Fruit fly (Drosophila melanogaster) whole organism, embryonic: ENCODE data around the gene GstD5.

ENCODE experiments used
- CG10979 ChIP-seq: fragments of 200-800 bp; sonication (Bioruptor generic); optimal IDR thresholded peaks from 2 replicates; lab custom pipeline; 2018; ENCODE audit warnings: missing biosample characterization, mild to moderate bottlenecking, missing genetic modification characterization, moderate library complexity
- CG11247 ChIP-seq: fragments of 200-800 bp; sonication (Bioruptor generic); IDR thresholded peaks from 2 replicates; pipeline ENCODE4 v1.3.6; 2022; ENCODE audit warnings: missing biosample characterization, missing genetic modification characterization
- CG12942 ChIP-seq: fragments of 200-800 bp; sonication (Bioruptor generic); optimal IDR thresholded peaks from 3 replicates; lab custom pipeline; 2016; ENCODE audit warnings: missing biosample characterization, missing genetic modification characterization
- CG14014 ChIP-seq: fragments of 200-800 bp; sonication (Bioruptor generic); IDR thresholded peaks from 2 replicates; pipeline ENCODE4 v1.3.6; 2022; ENCODE audit warnings: missing biosample characterization, missing genetic modification characterization
- CG16815 ChIP-seq: fragments of 200-800 bp; sonication (Bioruptor generic); optimal IDR thresholded peaks from 3 replicates; lab custom pipeline; 2017; ENCODE audit warnings: missing biosample characterization, mild to moderate bottlenecking, missing genetic modification characterization
- CG2199 ChIP-seq: fragments of 200-800 bp; sonication (Bioruptor generic); IDR thresholded peaks from 3 replicates; pipeline ENCODE4 v1.3.6; 2022; ENCODE audit warnings: missing biosample characterization, missing genetic modification characterization
- CG5180 ChIP-seq: fragments of 200-800 bp; sonication (Bioruptor generic); optimal IDR thresholded peaks from 3 replicates; lab custom pipeline; 2017; ENCODE audit warnings: missing biosample characterization, missing genetic modification characterization, mild to moderate bottlenecking, moderate library complexity, missing genetic modification reagents
- Hey ChIP-seq: fragments of 200-800 bp; sonication (Bioruptor generic); optimal IDR thresholded peaks from 3 replicates; lab custom pipeline; 2018; ENCODE audit warnings: missing biosample characterization, mild to moderate bottlenecking, missing genetic modification characterization
- ara ChIP-seq: fragments of 200-800 bp; sonication (Bioruptor generic); IDR thresholded peaks from 2 replicates; pipeline ENCODE4 v1.3.6; 2022; ENCODE audit warnings: missing biosample characterization, missing genetic modification characterization
- dm ChIP-seq: fragments of 200-800 bp; sonication (Bioruptor generic); optimal IDR thresholded peaks from 3 replicates; lab custom pipeline; 2016; ENCODE audit warnings: missing biosample characterization, missing genetic modification characterization
- emc ChIP-seq: fragments of 200-800 bp; sonication (Bioruptor generic); optimal IDR thresholded peaks from 2 replicates; lab custom pipeline; 2016; ENCODE audit warnings: missing biosample characterization, missing genetic modification characterization
- ham ChIP-seq: fragments of 200-800 bp; sonication (Bioruptor generic); IDR thresholded peaks from 2 replicates; pipeline ENCODE4 v1.3.6; 2022; ENCODE audit warnings: missing biosample characterization, missing genetic modification characterization
- odd ChIP-seq: fragments of 200-800 bp; sonication (Bioruptor generic); optimal IDR thresholded peaks from 2 replicates; lab custom pipeline; 2017; ENCODE audit warnings: missing biosample characterization, mild to moderate bottlenecking, missing genetic modification characterization
- psq ChIP-seq: fragments of 200-800 bp; sonication (Bioruptor generic); optimal IDR thresholded peaks from 2 replicates; lab custom pipeline; 2017; ENCODE audit warnings: missing biosample characterization, missing genetic modification characterization

- TF ChIP-seq Hey (tag; lab: Kevin White, UChicago): peak; percentile 18
- peak; percentile 43; the same call in 1 of the 2 replicates for TF ChIP-seq CG11247 (GFP tag; lab: Robert Waterston, UW)
- peak; percentile 19 for TF ChIP-seq emc (GFP tag; lab: Kevin White, UChicago)
- no peak for TF ChIP-seq odd (GFP tag; lab: Kevin White, UChicago)
- peak; percentile 90; the same call in 2 of the 3 replicates for TF ChIP-seq CG2199 (GFP tag; lab: Robert Waterston, UW)
- TF ChIP-seq ham (GFP tag; lab: Robert Waterston, UW): no peak
- no peak for TF ChIP-seq ara (GFP tag; lab: Robert Waterston, UW)
- peak; percentile 12 for TF ChIP-seq CG10979
- TF ChIP-seq CG5180 (GFP tag; lab: Kevin White, UChicago): no peak
- TF ChIP-seq CG16815 (GFP tag; lab: Kevin White, UChicago): no peak
- TF ChIP-seq CG12942 (GFP tag; lab: Kevin White, UChicago): no peak
- peak; percentile 36; the same call in 1 of the 2 replicates for TF ChIP-seq CG14014 (GFP tag; lab: Robert Waterston, UW)
- TF ChIP-seq dm (GFP tag; lab: Kevin White, UChicago): no peak
- TF ChIP-seq psq: no peak
Measured at dm6 chr3R:12369135-12369792, 6.3 kb upstream of the GstD5 start, which contains the start of gene GstD1.
